Fruit fly (Drosophila melanogaster): Measurements from ENCODE around the gene Root.

dm6 chr3R:24172379-24172778 is 59.3 kb downstream of the Root start, which contains the start of gene CG13606:
- no peak for TF ChIP-seq topi (GFP tag; optimal IDR thresholded peaks at IDR 0.05)
- TF ChIP-seq fd59A (GFP tag; optimal IDR thresholded peaks at IDR 0.05), result no peak

Data from whole organism, prepupa.